Fruit fly (Drosophila melanogaster): ENCODE data around the gene CG4950.

Gene CG4950

DNA sequence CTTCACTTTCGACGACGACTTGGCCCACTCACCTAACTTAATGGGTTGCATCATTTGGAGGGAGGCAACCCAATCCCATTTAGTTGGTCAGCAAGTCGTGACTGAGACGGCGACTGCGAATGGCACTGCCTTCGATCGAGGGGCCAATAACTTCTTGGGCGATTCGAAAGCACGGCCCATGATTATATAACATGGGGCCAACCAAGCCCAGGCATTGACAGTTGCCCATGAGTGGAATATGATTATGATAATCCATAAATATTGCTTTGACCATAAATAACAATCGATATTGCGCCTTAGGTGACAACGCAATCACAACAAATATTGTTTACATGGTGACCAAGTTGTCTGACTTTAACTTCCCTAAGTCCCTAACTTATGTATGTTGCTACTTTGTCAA is 15.9 kb upstream of the CG4950 start, which contains the start of gene CG13048:
Gene CG13048, minus strand, starts transcription at position 101 of the 400 bp plus-strand sequence.
- TF ChIP-seq HLH106 (tag; optimal IDR thresholded peaks at IDR 0.05) (no peak), ey (GFP tag; optimal IDR thresholded peaks at IDR 0.05) (no peak), dl (GFP tag; optimal IDR thresholded peaks at IDR 0.05; ENCODE audit: insufficient read depth in 1 of 2, partially characterized antibody in 2 of 2) (no peak), tai (GFP tag; optimal IDR thresholded peaks at IDR 0.05) (no peak), pan (optimal IDR thresholded peaks at IDR 0.05) (no peak), psq (GFP tag; optimal IDR thresholded peaks at IDR 0.05) (no peak)

DNA sequence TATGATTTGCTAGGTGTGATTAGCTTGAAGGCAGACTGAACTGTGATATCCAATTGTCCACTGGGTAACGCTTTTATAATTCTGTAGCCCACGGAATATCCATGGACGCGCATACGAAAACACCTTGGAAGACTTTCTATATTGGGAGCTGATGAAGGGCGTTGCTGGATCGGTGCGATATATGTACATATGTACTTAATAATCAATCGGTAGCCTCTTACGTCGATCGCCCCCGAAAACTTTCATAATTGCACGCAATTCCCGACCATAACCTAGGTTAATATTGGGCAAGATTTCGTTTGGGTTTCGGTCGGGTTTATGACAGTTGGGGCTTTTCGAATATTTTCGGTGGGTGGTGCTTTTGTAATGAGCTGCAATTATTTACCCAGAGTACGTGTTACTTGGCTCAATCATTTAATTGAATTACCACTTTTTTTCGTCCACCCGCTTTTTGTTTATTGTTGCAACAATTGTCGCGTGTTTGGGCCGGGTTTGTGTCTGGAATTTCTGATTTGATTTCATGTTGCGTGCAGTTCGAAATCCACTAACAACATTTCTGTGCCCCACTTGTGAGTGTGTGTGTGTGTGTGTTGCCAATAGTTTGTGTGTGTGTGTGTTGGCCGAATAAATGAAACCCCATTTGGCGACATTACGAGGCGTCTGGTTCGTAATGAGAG is 14.1 kb upstream of the CG4950 start, which contains the start of gene CG13049:
Gene CG13049, minus strand, starts transcription at position 51 of the 677 bp plus-strand sequence.
- peak; percentile 80 for TF ChIP-seq Dfd (GFP tag; optimal IDR thresholded peaks at IDR 0.05)
- TF ChIP-seq Myc (optimal IDR thresholded peaks at IDR 0.05): no peak
- no peak for TF ChIP-seq Hr83 (GFP tag; optimal IDR thresholded peaks at IDR 0.05; ENCODE audit: poor library complexity, severe bottlenecking)
- TF ChIP-seq CrebA (GFP tag; optimal IDR thresholded peaks at IDR 0.05; ENCODE audit: borderline replicate concordance): no peak
- no peak for TF ChIP-seq rgr (GFP tag; optimal IDR thresholded peaks at IDR 0.05)

DNA sequence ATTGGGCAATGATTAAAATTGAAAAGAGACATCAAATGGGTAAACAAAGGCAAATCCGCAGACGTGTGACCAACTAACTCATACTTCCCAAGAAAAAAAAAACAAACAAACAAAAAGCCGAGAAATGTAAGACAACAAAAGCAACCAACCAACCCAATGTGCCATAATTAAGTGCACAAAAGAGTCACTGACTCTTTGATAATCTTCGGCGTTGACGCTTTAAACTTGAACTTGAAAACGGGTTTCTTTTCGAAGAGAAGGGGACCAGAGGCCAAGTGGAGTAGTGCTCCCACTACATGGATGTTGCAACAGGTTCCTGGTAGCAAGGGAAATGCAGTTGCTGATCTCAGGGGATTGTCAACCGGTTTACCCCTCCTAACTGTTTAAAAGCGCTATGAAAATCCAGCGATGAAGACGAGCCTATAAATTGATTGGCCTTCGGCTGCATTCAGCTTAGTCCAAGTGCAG is 12.1 kb upstream of the CG4950 start, which contains the start of gene CG13064:
Gene CG13064, plus strand, starts transcription at position 418 of the 468 bp plus-strand sequence.
- TF ChIP-seq br (GFP tag; optimal IDR thresholded peaks at IDR 0.05) (no peak), Myc (optimal IDR thresholded peaks at IDR 0.05) (no peak), woc (GFP tag; optimal IDR thresholded peaks at IDR 0.05) (no peak), Vsx2 (GFP tag; optimal IDR thresholded peaks at IDR 0.05; ENCODE audit: partially characterized antibody) (peak; percentile 70), Dfd (GFP tag; optimal IDR thresholded peaks at IDR 0.05) (no peak), dl (GFP tag; optimal IDR thresholded peaks at IDR 0.05; ENCODE audit: insufficient read depth in 1 of 2, partially characterized antibody in 2 of 2) (no peak), h (GFP tag; optimal IDR thresholded peaks at IDR 0.05) (no peak)

DNA sequence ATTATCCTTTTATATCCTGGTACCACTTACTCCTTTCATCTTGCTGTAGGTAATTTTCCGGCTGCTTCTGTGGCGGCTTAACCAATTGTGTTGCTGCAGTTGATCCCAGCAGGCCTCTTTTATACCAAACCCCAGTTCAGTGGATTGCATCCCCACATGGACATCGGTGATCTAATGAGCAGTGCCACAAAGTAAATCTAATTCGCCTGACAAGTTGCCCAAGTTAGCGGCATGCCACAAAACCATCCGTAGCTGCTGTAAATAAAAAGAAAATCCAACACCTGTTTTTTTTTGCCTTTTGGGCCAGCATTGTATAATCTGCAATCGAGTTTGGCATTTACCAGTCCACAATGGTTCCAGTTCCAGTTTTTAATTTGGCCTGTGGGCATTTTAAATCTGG is 11.2 kb upstream of the CG4950 start, which contains the start of gene CG13050:
Gene CG13050, minus strand, starts transcription at position 101 of the 400 bp plus-strand sequence.
- TF ChIP-seq rgr (GFP tag; optimal IDR thresholded peaks at IDR 0.05): no peak
- no peak for TF ChIP-seq HLH106 (tag; optimal IDR thresholded peaks at IDR 0.05)
- no peak for TF ChIP-seq Vsx2 (GFP tag; optimal IDR thresholded peaks at IDR 0.05; ENCODE audit: partially characterized antibody)
- TF ChIP-seq brk (GFP tag; optimal IDR thresholded peaks at IDR 0.05): no peak
- no peak for TF ChIP-seq Abd-B (GFP tag; optimal IDR thresholded peaks at IDR 0.05)
- no peak for TF ChIP-seq dl (GFP tag; optimal IDR thresholded peaks at IDR 0.05; ENCODE audit: insufficient read depth in 1 of 2, partially characterized antibody in 2 of 2)
- no peak for TF ChIP-seq Rel (GFP tag; optimal IDR thresholded peaks at IDR 0.05)
- no peak for TF ChIP-seq Rel (tag; optimal IDR thresholded peaks at IDR 0.05)
- TF ChIP-seq usp (GFP tag; optimal IDR thresholded peaks at IDR 0.05): no peak
- TF ChIP-seq fru (GFP tag; optimal IDR thresholded peaks at IDR 0.05): no peak
- no peak for TF ChIP-seq CG32264 (GFP tag; optimal IDR thresholded peaks at IDR 0.05)
- no peak for TF ChIP-seq sage (GFP tag; optimal IDR thresholded peaks at IDR 0.05)
- no peak for TF ChIP-seq N (GFP tag; optimal IDR thresholded peaks at IDR 0.05)
- TF ChIP-seq Mio (GFP tag; optimal IDR thresholded peaks at IDR 0.05): no peak
- TF ChIP-seq sv (GFP tag; optimal IDR thresholded peaks at IDR 0.05): no peak
- TF ChIP-seq ey (GFP tag; optimal IDR thresholded peaks at IDR 0.05): no peak
- TF ChIP-seq Jra (GFP tag; optimal IDR thresholded peaks at IDR 0.05): no peak
- TF ChIP-seq Dif (GFP tag; optimal IDR thresholded peaks at IDR 0.05; ENCODE audit: partially characterized antibody): no peak
- TF ChIP-seq foxo (GFP tag; optimal IDR thresholded peaks at IDR 0.05): no peak

DNA sequence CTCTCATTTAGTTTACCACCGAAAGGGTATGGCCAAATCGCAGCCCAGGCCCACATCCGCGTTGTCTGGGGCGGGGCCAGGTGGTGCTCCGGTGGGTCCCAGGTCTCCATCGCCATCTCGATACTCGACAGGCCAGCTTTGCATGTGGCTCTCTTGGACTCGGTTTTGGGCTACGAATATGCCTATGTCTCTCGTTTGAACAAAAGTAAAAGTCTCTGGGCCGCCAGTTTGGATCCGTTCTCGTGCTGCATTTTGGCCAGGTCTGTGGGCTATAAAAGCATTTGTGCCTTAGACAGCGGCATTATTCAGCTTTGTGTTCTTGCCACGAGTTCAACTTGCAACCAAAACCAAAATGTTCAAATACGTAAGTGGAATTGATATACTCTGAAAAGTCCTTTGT is 9.2 kb upstream of the CG4950 start, which contains the start of gene CG13065:
Gene CG13065, plus strand, starts transcription at position 301 of the 400 bp plus-strand sequence.
- TF ChIP-seq usp (GFP tag; optimal IDR thresholded peaks at IDR 0.05): no peak
- no peak for TF ChIP-seq Sp1 (GFP tag; optimal IDR thresholded peaks at IDR 0.05)
- TF ChIP-seq Hr83 (GFP tag; optimal IDR thresholded peaks at IDR 0.05; ENCODE audit: poor library complexity, severe bottlenecking): no peak
